Worm (Caenorhabditis elegans): ENCODE data around the gene set-4.
A peak's percentile ranks its signal among the peaks of the same experiment; 100 is the strongest.

Gene set-4

DNA sequence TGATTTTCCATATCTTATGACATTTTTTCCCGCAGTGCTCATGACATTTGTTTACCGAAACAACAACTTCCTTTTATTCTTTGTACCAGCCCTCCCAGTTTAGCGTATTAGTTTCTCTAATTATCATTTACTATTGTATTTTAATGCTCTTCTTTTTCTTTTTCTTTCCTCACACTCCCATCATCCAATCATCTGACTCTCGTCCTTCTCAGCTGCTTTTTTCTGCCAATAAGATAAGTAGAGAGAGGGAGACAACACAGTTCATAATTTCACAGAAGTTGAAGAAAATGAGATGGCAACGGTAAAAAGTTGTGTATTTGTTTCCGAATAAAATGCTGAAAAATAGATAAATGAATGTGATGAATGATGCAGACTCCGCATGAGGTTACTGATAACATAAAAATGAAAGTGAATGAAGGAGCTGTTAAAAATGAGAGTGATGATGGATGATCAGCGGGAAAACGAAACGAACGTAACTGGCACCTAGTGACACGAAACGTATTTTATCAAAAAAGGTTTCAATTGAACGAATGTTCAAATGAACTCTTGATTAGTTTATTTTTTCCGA is 46.3 kb upstream of the set-4 start:
- no peak for TF ChIP-seq xbp-1 (tag; optimal IDR thresholded peaks at IDR 0.05)
- TF ChIP-seq zag-1 (tag; optimal IDR thresholded peaks at IDR 0.05), result no peak
- no peak for TF ChIP-seq lsy-2 (tag; optimal IDR thresholded peaks at IDR 0.05)
- peak; percentile 0 for TF ChIP-seq nhr-20 (tag; optimal IDR thresholded peaks at IDR 0.05)
- TF ChIP-seq elt-2 (tag; optimal IDR thresholded peaks at IDR 0.05), result peak; percentile 52
- no peak for TF ChIP-seq efl-1 (optimal IDR thresholded peaks at IDR 0.05)
- peak in 1 of 2 experiments; percentile 29 for TF ChIP-seq efl-1 (GFP tag; optimal IDR thresholded peaks at IDR 0.05 in 1 of 2)
- TF ChIP-seq fos-1 (tag; optimal IDR thresholded peaks at IDR 0.05), result no peak
- no peak for TF ChIP-seq nhr-11 (tag; optimal IDR thresholded peaks at IDR 0.05)
- TF ChIP-seq C16A3.4 (tag; optimal IDR thresholded peaks at IDR 0.05), result no peak
- no peak for TF ChIP-seq nhr-76 (tag; optimal IDR thresholded peaks at IDR 0.05)
- no peak for TF ChIP-seq egl-13 (tag; optimal IDR thresholded peaks at IDR 0.05)
- TF ChIP-seq blmp-1 (tag; optimal IDR thresholded peaks at IDR 0.05), result peak; percentile 33
- TF ChIP-seq ceh-8 (GFP tag; optimal IDR thresholded peaks at IDR 0.05), result no peak
- TF ChIP-seq ceh-82 (tag; optimal IDR thresholded peaks at IDR 0.05), result no peak
- TF ChIP-seq lin-14 (GFP tag; optimal IDR thresholded peaks at IDR 0.05), result peak; percentile 13
- TF ChIP-seq fkh-8 (tag; optimal IDR thresholded peaks at IDR 0.05), result no peak
- no peak for TF ChIP-seq unc-98 (GFP tag; IDR thresholded peaks at IDR 0.05)
- no peak for TF ChIP-seq alr-1 (tag; optimal IDR thresholded peaks at IDR 0.05; ENCODE audit: borderline replicate concordance)
- no peak for TF ChIP-seq ztf-4 (tag; optimal IDR thresholded peaks at IDR 0.05)
- TF ChIP-seq lin-35 (GFP tag; optimal IDR thresholded peaks at IDR 0.05), result peak in 1 of 2 experiments; percentile 56
- no peak for TF ChIP-seq mep-1 (tag; optimal IDR thresholded peaks at IDR 0.05)
- no peak for TF ChIP-seq nhr-237 (tag; optimal IDR thresholded peaks at IDR 0.05)
- no peak for TF ChIP-seq nhr-84 (tag; optimal IDR thresholded peaks at IDR 0.05)
- no peak for TF ChIP-seq aly-2 (tag; optimal IDR thresholded peaks at IDR 0.05)
- TF ChIP-seq hpl-2 (GFP tag; optimal IDR thresholded peaks at IDR 0.05), result no peak
- TF ChIP-seq lin-13 (GFP tag; optimal IDR thresholded peaks at IDR 0.05), result no peak
- no peak for TF ChIP-seq elt-3 (tag; optimal IDR thresholded peaks at IDR 0.05)

- TF ChIP-seq C16A3.4 (tag; optimal IDR thresholded peaks at IDR 0.05) (no peak), pax-3 (tag; optimal IDR thresholded peaks at IDR 0.05) (no peak), zag-1 (tag; optimal IDR thresholded peaks at IDR 0.05) (no peak), grh-1 (GFP tag; IDR thresholded peaks at IDR 0.05) (no peak), nhr-85 (tag) (no peak), nhr-237 (tag; optimal IDR thresholded peaks at IDR 0.05) (no peak), fkh-4 (tag; optimal IDR thresholded peaks at IDR 0.05; ENCODE audit: borderline replicate concordance) (no peak)
These were observed 45.6 kb upstream of the set-4 start for ce11 chrII:6376693-6377092.

DNA sequence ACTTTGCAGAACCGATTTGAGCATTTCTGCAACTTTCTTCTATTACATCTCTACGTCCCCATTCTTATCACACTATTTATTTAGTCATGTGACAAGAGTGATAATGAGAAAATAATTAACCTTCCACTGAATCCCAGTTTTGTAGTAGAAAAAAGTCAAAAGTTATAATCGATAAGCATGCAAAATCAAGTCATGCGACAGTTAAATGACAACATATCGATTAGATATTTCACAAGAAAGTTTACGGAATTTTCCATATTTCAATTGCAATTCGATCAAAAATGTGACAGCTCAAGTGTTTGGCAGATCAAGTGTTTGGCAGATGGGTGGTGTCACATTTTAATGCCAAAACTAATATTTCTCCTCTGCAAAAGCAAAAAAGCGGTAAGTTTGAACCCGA is 43.5 kb upstream of the set-4 start:
- TF ChIP-seq efl-1 (optimal IDR thresholded peaks at IDR 0.05), result no peak
- TF ChIP-seq efl-1 (GFP tag; optimal IDR thresholded peaks at IDR 0.05 in 1 of 2), result peak in 1 of 2 experiments; percentile 88
- TF ChIP-seq nhr-28 (tag; optimal IDR thresholded peaks at IDR 0.05), result no peak
- TF ChIP-seq hpl-2 (GFP tag; optimal IDR thresholded peaks at IDR 0.05), result peak; percentile 29
- TF ChIP-seq mep-1 (tag; optimal IDR thresholded peaks at IDR 0.05), result no peak
- TF ChIP-seq ceh-82 (tag; optimal IDR thresholded peaks at IDR 0.05), result no peak
- TF ChIP-seq elt-2 (tag; optimal IDR thresholded peaks at IDR 0.05), result peak; percentile 78
- peak in 1 of 2 experiments; percentile 55 for TF ChIP-seq lin-35 (GFP tag; optimal IDR thresholded peaks at IDR 0.05)
- TF ChIP-seq nhr-90 (tag; optimal IDR thresholded peaks at IDR 0.05; ENCODE audit: poor library complexity), result peak; percentile 23
- TF ChIP-seq nhr-71 (tag; optimal IDR thresholded peaks at IDR 0.05), result peak; percentile 1
- no peak for TF ChIP-seq unc-30 (tag; optimal IDR thresholded peaks at IDR 0.05)
- peak; percentile 62 for TF ChIP-seq nhr-85 (tag)
- TF ChIP-seq ama-1 (optimal IDR thresholded peaks at IDR 0.05), result no peak
- no peak for TF ChIP-seq lin-15B (tag; optimal IDR thresholded peaks at IDR 0.05)
- no peak for TF ChIP-seq sup-37 (GFP tag; optimal IDR thresholded peaks at IDR 0.05)
